Worm (Caenorhabditis elegans) whole organism, young adult: Measurements from ENCODE around the gene K08B5.1.

Experiments
- Y95B8A.8 ChIP-seq: fragments of 200-800 bp; sonication (Bioruptor generic); IDR thresholded peaks from 2 replicates; pipeline ENCODE4 v1.3.6; 2022; ENCODE audit warnings: missing genetic modification reagents, missing genetic modification characterization, missing compliant biosample characterization
- ama-1 ChIP-seq, 3 experiments: fragments of 150-350 bp in 1 of 3; sonication (generic microtip) in 2 of 3; optimal IDR thresholded peaks; 2 replicates each; lab custom pipeline; 2014 to 2018; ENCODE audit warnings: missing biosample characterization in 2 of 3, missing genetic modification characterization in 2 of 3, missing genetic modification reagents in 2 of 3
- aptf-3 ChIP-seq: fragments of 200-800 bp; sonication (Bioruptor generic); IDR thresholded peaks from 2 replicates; pipeline ENCODE4 v1.3.6; 2022; ENCODE audit warnings: missing genetic modification characterization, missing compliant biosample characterization
- bed-1 ChIP-seq: fragments of 200-800 bp; sonication (Bioruptor generic); IDR thresholded peaks from 2 replicates; pipeline ENCODE4 v1.3.6; 2022; ENCODE audit warnings: missing genetic modification reagents, missing genetic modification characterization, missing compliant biosample characterization
- ceh-40 ChIP-seq: fragments of 200-800 bp; sonication (Bioruptor generic); IDR thresholded peaks from 2 replicates; pipeline ENCODE4 v1.3.6; 2022; ENCODE audit warnings: missing genetic modification characterization, missing compliant biosample characterization
- dox-1 ChIP-seq: fragments of 200-800 bp; sonication (Bioruptor generic); IDR thresholded peaks from 2 replicates; pipeline ENCODE4 v1.3.6; 2022; ENCODE audit warnings: missing genetic modification reagents, missing genetic modification characterization, missing compliant biosample characterization
- gei-17 ChIP-seq: fragments of 200-800 bp; sonication (Bioruptor generic); optimal IDR thresholded peaks from 2 replicates; lab custom pipeline; 2018; ENCODE audit warnings: mild to moderate bottlenecking, missing genetic modification characterization, missing compliant biosample characterization
- him-1 ChIP-seq: sonication (generic microtip); optimal IDR thresholded peaks from 2 replicates; lab custom pipeline; 2016; ENCODE audit warnings: missing genotype, missing genetic modification reagents, missing genetic modification characterization, missing compliant biosample characterization
- hmg-20 ChIP-seq: fragments of 200-800 bp; sonication (Bioruptor generic); IDR thresholded peaks from 2 replicates; pipeline ENCODE4 v1.3.6; 2022; ENCODE audit warnings: missing genetic modification reagents, missing genetic modification characterization, missing compliant biosample characterization
- lin-40 ChIP-seq: sonication (generic microtip); optimal IDR thresholded peaks from 2 replicates; lab custom pipeline; 2016; ENCODE audit warnings: missing genetic modification characterization, mild to moderate bottlenecking, missing compliant biosample characterization, missing genotype, missing genetic modification reagents
- nfya-2 ChIP-seq: fragments of 200-800 bp; sonication (Bioruptor generic); IDR thresholded peaks from 2 replicates; pipeline ENCODE4 v1.3.6; 2022; ENCODE audit warnings: missing genetic modification reagents, missing genetic modification characterization, missing compliant biosample characterization
- snpc-4 ChIP-seq, 5 experiments: fragments of 150-350 bp in 1 of 5; sonication (generic microtip) in 4 of 5; optimal IDR thresholded peaks; 2 replicates each; lab custom pipeline; 2014 to 2018; ENCODE audit warnings: missing genetic modification characterization in 5 of 5, missing biosample characterization in 3 of 5, antibody characterized with exemption in 2 of 5, mild to moderate bottlenecking in 2 of 5, missing compliant biosample characterization in 2 of 5, missing genotype in 2 of 5, moderate library complexity in 2 of 5, missing genetic modification reagents in 1 of 5
- unc-62 ChIP-seq: fragments of 150-350 bp; optimal IDR thresholded peaks from 2 replicates; lab custom pipeline; 2014; ENCODE audit warnings: missing biosample characterization, missing genetic modification reagents, missing genetic modification characterization

- TF ChIP-seq aptf-3: no peak
- TF ChIP-seq gei-17 (GFP tag; lab: Kevin White, UChicago): no peak
- no peak for TF ChIP-seq ceh-40
- no peak for TF ChIP-seq nfya-2 (GFP tag; lab: Robert Waterston, UW)
- no peak for TF ChIP-seq unc-62 (GFP tag; lab: Kevin White, UChicago)
- no peak for TF ChIP-seq lin-40 (tag; lab: Kevin White, UChicago)
- TF ChIP-seq ama-1 (optimal IDR thresholded peaks at IDR 0.05; lab: Kevin White, UChicago): no peak
- no peak for TF ChIP-seq ama-1 (GFP tag; optimal IDR thresholded peaks at IDR 0.05; lab: Kevin White, UChicago)
- TF ChIP-seq hmg-20 (GFP tag; lab: Robert Waterston, UW): no peak
- no peak for TF ChIP-seq dox-1 (GFP tag; lab: Robert Waterston, UW)
- no peak for TF ChIP-seq him-1 (tag; lab: Kevin White, UChicago)
- TF ChIP-seq snpc-4 (GFP tag; optimal IDR thresholded peaks at IDR 0.05; lab: Kevin White, UChicago): no peak
- TF ChIP-seq snpc-4 (tag; optimal IDR thresholded peaks at IDR 0.05; lab: Kevin White, UChicago): no peak
- no peak for TF ChIP-seq Y95B8A.8 (GFP tag; lab: Robert Waterston, UW)
- TF ChIP-seq bed-1 (GFP tag; lab: Robert Waterston, UW): no peak
These were observed 24.4 kb upstream of the K08B5.1 start for ce11 chrX:16533860-16534259.
